5 fruit fly cellular contexts compared by ENCODE assay signal in the genomic region with DNA sequence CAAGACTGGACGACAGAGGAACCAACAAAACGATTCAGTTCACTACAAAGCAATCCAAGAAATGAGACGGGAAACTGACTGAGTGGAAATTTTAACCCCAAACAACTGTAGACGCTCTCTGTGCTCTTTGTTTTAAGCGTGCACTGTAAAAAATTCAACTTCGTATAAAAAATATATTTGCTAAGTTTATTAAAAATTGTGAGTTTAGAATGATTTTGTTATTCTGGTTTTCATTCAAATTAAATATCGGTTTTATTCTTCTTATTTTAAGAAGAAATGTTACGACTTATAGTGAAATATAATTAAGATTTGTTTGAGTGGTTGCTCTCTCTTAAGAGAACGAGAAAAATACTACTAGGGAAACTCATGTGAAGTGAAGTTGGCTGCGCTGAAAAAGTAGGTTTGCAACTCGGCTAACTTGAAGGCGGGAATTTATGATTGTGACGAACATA.
TF ChIP-seq lines count a peak whose summit lies in the region.

No protein-coding gene starts in this region.

TF ChIP-seq in whole organism, adult, 20 proteins besides CTCF, POLR2A, EP300 and RAD21 (continued from another document):
- TF ChIP-seq CG1620 (GFP tag; optimal IDR thresholded peaks at IDR 0.05; lab: Kevin White, UChicago) (peak; percentile 52), pad (GFP tag; optimal IDR thresholded peaks at IDR 0.05; lab: Kevin White, UChicago) (peak; percentile 33), ovo (GFP tag; optimal IDR thresholded peaks at IDR 0.05; lab: Kevin White, UChicago) (peak; percentile 15)

TF ChIP-seq in whole organism, embryonic, 481 proteins besides CTCF, POLR2A, EP300 and RAD21 (continued from another document and continues in another):
- TF ChIP-seq CG8765 (GFP tag; IDR thresholded peaks at IDR 0.05; lab: Robert Waterston, UW) (peak; percentile 94), CG13775 (GFP tag; optimal IDR thresholded peaks at IDR 0.05; lab: Kevin White, UChicago) (peak; percentile 93), CG7372 (GFP tag; IDR thresholded peaks at IDR 0.05; lab: Robert Waterston, UW) (peak; percentile 91), CG1602 (GFP tag; optimal IDR thresholded peaks at IDR 0.05; lab: Kevin White, UChicago) (peak; percentile 94), zfh2 (GFP tag; optimal IDR thresholded peaks at IDR 0.05; lab: Kevin White, UChicago) (peak; percentile 79), CG1233 (GFP tag; optimal IDR thresholded peaks at IDR 0.05; lab: Kevin White, UChicago) (peak; percentile 89), CG31365 (tag; optimal IDR thresholded peaks at IDR 0.05; lab: Kevin White, UChicago) (peak; percentile 63), CG17912 (GFP tag; optimal IDR thresholded peaks at IDR 0.05; lab: Kevin White, UChicago) (peak; percentile 95), pho (GFP tag; optimal IDR thresholded peaks at IDR 0.05; lab: Kevin White, UChicago) (peak; percentile 92), dm (GFP tag; optimal IDR thresholded peaks at IDR 0.05; lab: Kevin White, UChicago) (peak; percentile 88), cato (GFP tag; optimal IDR thresholded peaks at IDR 0.05; lab: Kevin White, UChicago; ENCODE audit: borderline replicate concordance) (peak; percentile 87), CG3065 (GFP tag; optimal IDR thresholded peaks at IDR 0.05; lab: Kevin White, UChicago) (peak; percentile 85), hbn (GFP tag; IDR thresholded peaks at IDR 0.05; lab: Robert Waterston, UW; ENCODE audit: partially characterized antibody) (no peak; the same call in 1 of the 2 replicates), maf-S (GFP tag; optimal IDR thresholded peaks at IDR 0.05; lab: Kevin White, UChicago) (peak; percentile 94), CG2202 (tag; optimal IDR thresholded peaks at IDR 0.05; lab: Kevin White, UChicago) (peak; percentile 90), CG7745 (tag; optimal IDR thresholded peaks at IDR 0.05; lab: Kevin White, UChicago) (peak; percentile 93), CG11456 (GFP tag; IDR thresholded peaks at IDR 0.05; lab: Robert Waterston, UW) (no peak; the same call in none of the 3 replicates), dan (GFP tag; IDR thresholded peaks at IDR 0.05; lab: Robert Waterston, UW) (no peak), ham (GFP tag; IDR thresholded peaks at IDR 0.05; lab: Robert Waterston, UW) (peak; percentile 89), CG2889 (GFP tag; IDR thresholded peaks at IDR 0.05; lab: Robert Waterston, UW) (peak; percentile 96), Chrac-16 (GFP tag; optimal IDR thresholded peaks at IDR 0.05; lab: Kevin White, UChicago) (peak; percentile 92), CG6791 (GFP tag; IDR thresholded peaks at IDR 0.05; lab: Robert Waterston, UW; ENCODE audit: partially characterized antibody) (no peak; the same call in 2 of the 3 replicates), CG1024 (GFP tag; IDR thresholded peaks at IDR 0.05; lab: Robert Waterston, UW) (peak; percentile 94), Pdp1 (GFP tag; optimal IDR thresholded peaks at IDR 0.05; lab: Kevin White, UChicago) (peak; percentile 91 to 96), CG31441 (GFP tag; IDR thresholded peaks at IDR 0.05; lab: Robert Waterston, UW) (peak; percentile 80), nom (GFP tag; optimal IDR thresholded peaks at IDR 0.05; lab: Kevin White, UChicago) (no peak), CG4707 (GFP tag; optimal IDR thresholded peaks at IDR 0.05; lab: Kevin White, UChicago) (peak; percentile 85), Myb (GFP tag; optimal IDR thresholded peaks at IDR 0.05; lab: Kevin White, UChicago) (peak; percentile 66), CG8924 (tag; optimal IDR thresholded peaks at IDR 0.05; lab: Kevin White, UChicago) (peak; percentile 97)

TF ChIP-seq in whole organism, prepupa, 60 proteins besides CTCF, POLR2A, EP300 and RAD21 (continued from another document and continues in another):
- TF ChIP-seq CG3919 (GFP tag; optimal IDR thresholded peaks at IDR 0.05; lab: Kevin White, UChicago) (peak; percentile 83), CG34406 (GFP tag; optimal IDR thresholded peaks at IDR 0.05; lab: Kevin White, UChicago) (peak; percentile 78), Ets96B (tag; optimal IDR thresholded peaks at IDR 0.05; lab: Kevin White, UChicago) (peak; percentile 95), fd85E (GFP tag; optimal IDR thresholded peaks at IDR 0.05; lab: Kevin White, UChicago) (no peak), CG15336 (GFP tag; IDR thresholded peaks at IDR 0.05; lab: Robert Waterston, UW) (peak; percentile 99), fd59A (GFP tag; optimal IDR thresholded peaks at IDR 0.05; lab: Kevin White, UChicago) (peak; percentile 59), OdsH (GFP tag; optimal IDR thresholded peaks at IDR 0.05; lab: Kevin White, UChicago) (peak; percentile 89), CG4318 (GFP tag; optimal IDR thresholded peaks at IDR 0.05; lab: Kevin White, UChicago) (peak; percentile 69), CG9139 (GFP tag; optimal IDR thresholded peaks at IDR 0.05; lab: Kevin White, UChicago) (peak; percentile 54), Eip78C (GFP tag; lab: Kevin White, UChicago) (peak; percentile 96), topi (GFP tag; optimal IDR thresholded peaks at IDR 0.05; lab: Kevin White, UChicago) (peak; percentile 74), CG7368 (GFP tag; optimal IDR thresholded peaks at IDR 0.05; lab: Kevin White, UChicago) (peak; percentile 81), dac (GFP tag; optimal IDR thresholded peaks at IDR 0.05; lab: Kevin White, UChicago) (peak; percentile 87), Eip75B (GFP tag; optimal IDR thresholded peaks at IDR 0.05; lab: Kevin White, UChicago) (peak; percentile 95), spab (GFP tag; optimal IDR thresholded peaks at IDR 0.05; lab: Kevin White, UChicago) (peak; percentile 61), Smox (GFP tag; optimal IDR thresholded peaks at IDR 0.05; lab: Kevin White, UChicago) (peak; percentile 82), Sox15 (GFP tag; optimal IDR thresholded peaks at IDR 0.05; lab: Kevin White, UChicago) (peak; percentile 61), acj6 (GFP tag; optimal IDR thresholded peaks at IDR 0.05; lab: Kevin White, UChicago) (peak; percentile 82), vri (GFP tag; optimal IDR thresholded peaks at IDR 0.05; lab: Kevin White, UChicago) (peak; percentile 25), CG16779 (tag; optimal IDR thresholded peaks at IDR 0.05; lab: Kevin White, UChicago) (peak; percentile 87), CG11902 (GFP tag; optimal IDR thresholded peaks at IDR 0.05; lab: Kevin White, UChicago) (peak; percentile 33), Met (GFP tag; optimal IDR thresholded peaks at IDR 0.05; lab: Kevin White, UChicago) (peak; percentile 91), salr (GFP tag; optimal IDR thresholded peaks at IDR 0.05; lab: Kevin White, UChicago) (peak; percentile 68 to 91), pdm3 (GFP tag; optimal IDR thresholded peaks at IDR 0.05; lab: Kevin White, UChicago) (peak; percentile 91), CG10669 (GFP tag; optimal IDR thresholded peaks at IDR 0.05; lab: Kevin White, UChicago) (peak; percentile 78), CG6792 (GFP tag; optimal IDR thresholded peaks at IDR 0.05; lab: Kevin White, UChicago) (peak; percentile 80), eg (GFP tag; IDR thresholded peaks at IDR 0.05; lab: Robert Waterston, UW) (peak; percentile 98), Hr4 (GFP tag; optimal IDR thresholded peaks at IDR 0.05; lab: Kevin White, UChicago) (peak; percentile 97), fkh (GFP tag; optimal IDR thresholded peaks at IDR 0.05; lab: Kevin White, UChicago) (peak; percentile 40), dsx (GFP tag; optimal IDR thresholded peaks at IDR 0.05; lab: Kevin White, UChicago; ENCODE audit: poor library complexity, severe bottlenecking) (no peak), CG6808 (GFP tag; optimal IDR thresholded peaks at IDR 0.05; lab: Kevin White, UChicago) (peak; percentile 60), achi (GFP tag; optimal IDR thresholded peaks at IDR 0.05; lab: Kevin White, UChicago) (peak; percentile 89)

TF ChIP-seq in whole organism, pupa, 21 proteins besides CTCF, POLR2A, EP300 and RAD21 (continued from another document):
- TF ChIP-seq CG34367 (tag; optimal IDR thresholded peaks at IDR 0.05; lab: Kevin White, UChicago) (peak; percentile 74), CG10348 (GFP tag; IDR thresholded peaks at IDR 0.05; lab: Robert Waterston, UW) (peak; percentile 84)

TF ChIP-seq in whole organism, wandering third instar larva, 38 proteins besides CTCF, POLR2A, EP300 and RAD21 (continued from another document):
- TF ChIP-seq Jra (GFP tag; optimal IDR thresholded peaks at IDR 0.05; lab: Kevin White, UChicago) (peak; percentile 27), br (GFP tag; optimal IDR thresholded peaks at IDR 0.05; lab: Kevin White, UChicago) (peak; percentile 55)
